Worm (Caenorhabditis elegans) whole organism, L4 larva: ENCODE measurements around the gene rbm-34.

Source experiments
- D1046.2 ChIP-seq: fragments of 200-800 bp; sonication (Bioruptor generic); IDR thresholded peaks from 2 replicates; pipeline ENCODE4 v1.3.6; 2022; ENCODE audit warnings: missing genetic modification characterization, missing compliant biosample characterization
- F10B5.3 ChIP-seq: sonication (generic microtip); optimal IDR thresholded peaks from 2 replicates; lab custom pipeline; 2016; ENCODE audit warnings: mild to moderate bottlenecking, missing genetic modification characterization, missing compliant biosample characterization
- F26F4.8 ChIP-seq: fragments of 200-800 bp; sonication (Bioruptor generic); conservative IDR thresholded peaks from 2 replicates; pipeline ENCODE4 v1.3.6; 2022; ENCODE audit warnings: missing genetic modification characterization, missing compliant biosample characterization
- T20F7.1 ChIP-seq: fragments of 200-800 bp; sonication (Bioruptor generic); optimal IDR thresholded peaks from 2 replicates; lab custom pipeline; 2018; ENCODE audit warnings: mild to moderate bottlenecking, missing genetic modification characterization, missing compliant biosample characterization
- T26A8.4 ChIP-seq: fragments of 200-800 bp; sonication (Bioruptor generic); IDR thresholded peaks from 2 replicates; pipeline ENCODE4 v1.3.6; 2022; ENCODE audit warnings: missing genetic modification characterization, missing compliant biosample characterization
- Y105C5A.15 ChIP-seq: fragments of 200-800 bp; sonication (Bioruptor generic); IDR thresholded peaks from 2 replicates; pipeline ENCODE4 v1.3.6; 2022; ENCODE audit warnings: missing genetic modification characterization, missing compliant biosample characterization
- Y5F2A.4 ChIP-seq: fragments of 200-800 bp; sonication (Bioruptor generic); optimal IDR thresholded peaks from 2 replicates; lab custom pipeline; 2018; ENCODE audit warnings: mild to moderate bottlenecking, missing genetic modification characterization, missing compliant biosample characterization
- Y75B8A.6 ChIP-seq: fragments of 200-800 bp; sonication (Bioruptor generic); IDR thresholded peaks from 2 replicates; pipeline ENCODE4 v1.3.6; 2022; ENCODE audit warnings: missing genetic modification reagents, missing genetic modification characterization, missing compliant biosample characterization
- aha-1 ChIP-seq: fragments of 150-350 bp; peaks from one replicate; lab custom pipeline; 2014; ENCODE audit warnings: missing biosample characterization, missing genetic modification characterization
- aly-2 ChIP-seq: sonication (generic microtip); optimal IDR thresholded peaks from 2 replicates; lab custom pipeline; 2018; ENCODE audit warnings: missing biosample characterization, missing genetic modification characterization
- ceh-28 ChIP-seq: fragments of 150-350 bp; optimal IDR thresholded peaks from 2 replicates; lab custom pipeline; 2014; ENCODE audit warnings: missing biosample characterization, missing genetic modification reagents, missing genetic modification characterization
- ceh-32 ChIP-seq: sonication (generic microtip); optimal IDR thresholded peaks from 2 replicates; lab custom pipeline; 2016; ENCODE audit warnings: mild to moderate bottlenecking, missing genetic modification characterization, missing compliant biosample characterization; ENCODE audit not compliant: poor library complexity
- ceh-44 ChIP-seq: fragments of 200-800 bp; sonication (Bioruptor generic); IDR thresholded peaks from 2 replicates; pipeline ENCODE4 v1.3.6; 2022; ENCODE audit warnings: missing genetic modification reagents, missing genetic modification characterization, missing compliant biosample characterization
- ceh-82 ChIP-seq: sonication (generic microtip); optimal IDR thresholded peaks from 2 replicates; lab custom pipeline; 2017; ENCODE audit warnings: missing biosample characterization, missing genetic modification characterization
- ces-1 ChIP-seq: fragments of 150-350 bp; sonication (generic microtip); optimal IDR thresholded peaks from 4 replicates; lab custom pipeline; 2014; ENCODE audit warnings: missing biosample characterization, missing genetic modification reagents, missing genetic modification characterization
- daf-16 ChIP-seq, 3 experiments: sonication (generic microtip); optimal IDR thresholded peaks; 2 replicates each; lab custom pipeline; 2016 to 2017; ENCODE audit warnings: missing genetic modification characterization in 3 of 3, missing genetic modification reagents in 3 of 3, mild to moderate bottlenecking in 2 of 3, missing compliant biosample characterization in 2 of 3, missing biosample characterization in 1 of 3, moderate library complexity in 1 of 3
- daf-19 ChIP-seq: fragments of 200-800 bp; sonication (Bioruptor generic); conservative IDR thresholded peaks from 2 replicates; pipeline ENCODE4 v1.3.6; 2022; ENCODE audit warnings: missing genetic modification characterization, missing compliant biosample characterization
- daf-8 ChIP-seq: fragments of 200-800 bp; sonication (Bioruptor generic); IDR thresholded peaks from 2 replicates; pipeline ENCODE4 v1.3.6; 2022; ENCODE audit warnings: missing genetic modification characterization, missing compliant biosample characterization
- dmd-6 ChIP-seq: fragments of 200-800 bp; sonication (Bioruptor generic); IDR thresholded peaks from 2 replicates; pipeline ENCODE4 v1.3.6; 2022; ENCODE audit warnings: missing genetic modification reagents, missing genetic modification characterization, missing compliant biosample characterization
- dmd-8 ChIP-seq: fragments of 200-800 bp; sonication (Bioruptor generic); IDR thresholded peaks from 2 replicates; pipeline ENCODE4 v1.3.6; 2022; ENCODE audit warnings: missing genetic modification characterization, missing compliant biosample characterization
- duxl-1 ChIP-seq: sonication (generic microtip); optimal IDR thresholded peaks from 2 replicates; lab custom pipeline; 2016; ENCODE audit warnings: mild to moderate bottlenecking, missing genetic modification characterization, moderate library complexity, missing compliant biosample characterization; ENCODE audit not compliant: poor library complexity
- dve-1 ChIP-seq: sonication (generic microtip); optimal IDR thresholded peaks from 2 replicates; lab custom pipeline; 2017; ENCODE audit warnings: antibody characterized with exemption, mild to moderate bottlenecking, missing genetic modification characterization, missing compliant biosample characterization; ENCODE audit not compliant: insufficient read depth
- fos-1 ChIP-seq: fragments of 150-350 bp; optimal IDR thresholded peaks from 2 replicates; lab custom pipeline; 2014; ENCODE audit warnings: missing biosample characterization, missing genetic modification characterization
- gei-8 ChIP-seq: fragments of 200-800 bp; sonication (Bioruptor generic); optimal IDR thresholded peaks from 2 replicates; lab custom pipeline; 2018; ENCODE audit warnings: mild to moderate bottlenecking, missing genetic modification characterization, missing compliant biosample characterization
- hlh-11 ChIP-seq: fragments of 200-800 bp; sonication (Bioruptor generic); optimal IDR thresholded peaks from 2 replicates; lab custom pipeline; 2018; ENCODE audit warnings: mild to moderate bottlenecking, missing genetic modification characterization, missing compliant biosample characterization
- hlh-30 ChIP-seq: sonication (generic microtip); optimal IDR thresholded peaks from 2 replicates; lab custom pipeline; 2017; ENCODE audit warnings: antibody characterized with exemption, mild to moderate bottlenecking, missing genetic modification characterization, missing compliant biosample characterization; ENCODE audit not compliant: insufficient read depth
- hmg-1.1 ChIP-seq: fragments of 200-800 bp; sonication (Bioruptor generic); IDR thresholded peaks from 2 replicates; pipeline ENCODE4 v1.3.6; 2022; ENCODE audit warnings: missing genetic modification reagents, missing genetic modification characterization, missing compliant biosample characterization
- jun-1 ChIP-seq: fragments of 150-350 bp; optimal IDR thresholded peaks from 2 replicates; lab custom pipeline; 2014; ENCODE audit warnings: missing biosample characterization, missing genetic modification reagents, missing genetic modification characterization
- lin-29 ChIP-seq: fragments of 200-800 bp; sonication (Bioruptor generic); IDR thresholded peaks from 2 replicates; pipeline ENCODE4 v1.3.6; 2022; ENCODE audit warnings: missing genetic modification reagents, missing genetic modification characterization, missing compliant biosample characterization
- lir-3 ChIP-seq: sonication (generic microtip); optimal IDR thresholded peaks from 2 replicates; lab custom pipeline; 2016; ENCODE audit warnings: mild to moderate bottlenecking, missing genetic modification characterization, missing compliant biosample characterization
- lsy-2 ChIP-seq, 2 experiments: fragments of 150-350 bp in 1 of 2; sonication (generic microtip) in 1 of 2; optimal IDR thresholded peaks; 2 replicates each; lab custom pipeline; 2014 to 2017; ENCODE audit warnings: missing biosample characterization in 2 of 2, missing genetic modification characterization in 2 of 2
- mdl-1 ChIP-seq, 2 experiments: fragments of 150-350 bp in 1 of 2; sonication (generic microtip) in 1 of 2; optimal IDR thresholded peaks; 2 replicates each; lab custom pipeline; 2014 to 2017; ENCODE audit warnings: missing biosample characterization in 2 of 2, missing genetic modification characterization in 2 of 2
- nhr-102 ChIP-seq: sonication (generic microtip); optimal IDR thresholded peaks from 2 replicates; lab custom pipeline; 2016; ENCODE audit warnings: mild to moderate bottlenecking, missing genetic modification characterization, moderate library complexity, missing compliant biosample characterization
- nhr-25 ChIP-seq: sonication (generic microtip); optimal IDR thresholded peaks from 2 replicates; lab custom pipeline; 2017; ENCODE audit warnings: missing genetic modification characterization, mild to moderate bottlenecking, missing compliant biosample characterization, antibody characterized with exemption, moderate library complexity, borderline replicate concordance; ENCODE audit not compliant: insufficient read depth
- nhr-28 ChIP-seq: fragments of 150-350 bp; optimal IDR thresholded peaks from 2 replicates; lab custom pipeline; 2014; ENCODE audit warnings: missing biosample characterization, missing genetic modification characterization
- nhr-41 ChIP-seq: fragments of 200-800 bp; sonication (Bioruptor generic); IDR thresholded peaks from 2 replicates; pipeline ENCODE4 v1.3.6; 2022; ENCODE audit warnings: missing genetic modification reagents, missing genetic modification characterization, missing compliant biosample characterization
- nhr-42 ChIP-seq: fragments of 200-800 bp; sonication (Bioruptor generic); IDR thresholded peaks from 2 replicates; pipeline ENCODE4 v1.3.6; 2022; ENCODE audit warnings: missing genetic modification characterization, missing compliant biosample characterization
- nhr-6 ChIP-seq: fragments of 150-350 bp; optimal IDR thresholded peaks from 2 replicates; lab custom pipeline; 2014; ENCODE audit warnings: missing biosample characterization, missing genetic modification characterization
- pha-4 ChIP-seq, 2 experiments: fragments of 150-350 bp in 1 of 2; fragments of 200-800 bp in 1 of 2; sonication (Bioruptor generic) in 1 of 2; IDR thresholded peaks in 1 of 2; optimal IDR thresholded peaks in 1 of 2; 2 replicates each; pipeline versions ENCODE4 v1.3.6 to Lab custom; 2014 to 2022; ENCODE audit warnings: missing genetic modification characterization in 2 of 2, missing genetic modification reagents in 2 of 2, missing biosample characterization in 1 of 2, missing compliant biosample characterization in 1 of 2
- php-3 ChIP-seq: fragments of 200-800 bp; sonication (Bioruptor generic); IDR thresholded peaks from 2 replicates; pipeline ENCODE4 v1.3.6; 2022; ENCODE audit warnings: missing genetic modification reagents, missing genetic modification characterization, missing compliant biosample characterization
- rbr-2 ChIP-seq: sonication (generic microtip); optimal IDR thresholded peaks from 2 replicates; lab custom pipeline; 2016; ENCODE audit warnings: missing genotype, missing genetic modification characterization, missing compliant biosample characterization
- saeg-2 ChIP-seq: fragments of 200-800 bp; sonication (Bioruptor generic); IDR thresholded peaks from 2 replicates; pipeline ENCODE4 v1.3.6; 2022; ENCODE audit warnings: missing genetic modification reagents, missing genetic modification characterization, missing compliant biosample characterization
- skn-1 ChIP-seq: fragments of 150-350 bp; optimal IDR thresholded peaks from 2 replicates; lab custom pipeline; 2014; ENCODE audit warnings: missing biosample characterization, missing genetic modification characterization
- snpc-1.2 ChIP-seq: fragments of 200-800 bp; sonication (Bioruptor generic); IDR thresholded peaks from 2 replicates; pipeline ENCODE4 v1.3.6; 2022; ENCODE audit warnings: missing genetic modification reagents, missing genetic modification characterization, missing compliant biosample characterization
- snpc-4 ChIP-seq: fragments of 150-350 bp; optimal IDR thresholded peaks from 2 replicates; lab custom pipeline; 2014; ENCODE audit warnings: missing biosample characterization, missing genetic modification characterization
- spr-3 ChIP-seq: fragments of 200-800 bp; sonication (Bioruptor generic); optimal IDR thresholded peaks from 2 replicates; lab custom pipeline; 2018; ENCODE audit warnings: mild to moderate bottlenecking, missing genetic modification characterization, missing compliant biosample characterization
- unc-62 ChIP-seq, 3 experiments: fragments of 150-350 bp in 1 of 3; sonication (generic microtip); optimal IDR thresholded peaks in 2 of 3; peaks in 1 of 3; 1 replicate in 1 of 3; 2 replicates in 2 of 3; lab custom pipeline; 2014 to 2017; ENCODE audit warnings: missing biosample characterization in 3 of 3, missing genetic modification characterization in 3 of 3, missing genetic modification reagents in 3 of 3, missing genotype in 1 of 3
- vab-7 ChIP-seq: fragments of 200-800 bp; sonication (Bioruptor generic); IDR thresholded peaks from 2 replicates; pipeline ENCODE4 v1.3.6; 2022; ENCODE audit warnings: missing genetic modification reagents, missing genetic modification characterization, missing compliant biosample characterization
- zfp-2 ChIP-seq: sonication (generic microtip); optimal IDR thresholded peaks from 2 replicates; lab custom pipeline; 2016; ENCODE audit warnings: mild to moderate bottlenecking, missing genetic modification characterization, missing compliant biosample characterization
- ztf-11 ChIP-seq: fragments of 150-350 bp; optimal IDR thresholded peaks from 2 replicates; lab custom pipeline; 2014; ENCODE audit warnings: missing biosample characterization, missing genetic modification characterization

Gene rbm-34

DNA sequence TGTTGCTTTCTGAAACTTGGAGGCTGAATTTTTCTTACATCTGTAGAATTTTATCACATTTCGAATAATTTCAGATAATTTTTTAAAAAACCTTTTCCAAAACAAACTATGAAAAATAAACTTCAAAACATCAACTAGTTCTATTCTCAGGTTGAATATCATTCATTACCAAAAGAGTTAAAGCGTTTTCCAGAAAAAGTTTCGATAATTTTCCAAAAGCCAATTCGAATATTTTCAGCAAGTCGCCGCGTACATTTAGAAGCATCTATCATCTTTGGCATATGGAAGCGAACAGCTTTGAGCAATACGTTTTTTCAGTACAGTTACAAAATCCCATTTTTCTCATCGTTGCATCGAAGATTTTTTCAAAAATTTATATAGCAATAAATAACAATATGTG, 48.3 kb upstream of the rbm-34 start (continued):
- TF ChIP-seq Y75B8A.6 (GFP tag; lab: Robert Waterston, UW) (no peak), saeg-2 (GFP tag; lab: Robert Waterston, UW) (no peak), duxl-1 (tag; lab: Kevin White, UChicago) (peak; percentile 4), skn-1 (tag; lab: Kevin White, UChicago) (no peak), dve-1 (tag; lab: Kevin White, UChicago) (peak; percentile 26), ceh-28 (tag; lab: Kevin White, UChicago) (no peak), snpc-1.2 (GFP tag; lab: Robert Waterston, UW) (no peak), ztf-11 (no peak), Y105C5A.15 (GFP tag; lab: Robert Waterston, UW) (0 out of 2 replicates have a peak, but pooled peaks have one; percentile 38), rbr-2 (tag; lab: Kevin White, UChicago) (peak; percentile 6), T26A8.4 (GFP tag; lab: Robert Waterston, UW) (no peak), nhr-42 (no peak), aha-1 (tag; lab: Kevin White, UChicago) (no peak), nhr-6 (tag; lab: Kevin White, UChicago) (no peak), lin-29 (no peak), pha-4 (GFP tag; IDR thresholded peaks at IDR 0.05; lab: Robert Waterston, UW) (no peak), pha-4 (tag; optimal IDR thresholded peaks at IDR 0.05; lab: Kevin White, UChicago) (no peak), D1046.2 (GFP tag; lab: Robert Waterston, UW) (no peak), F10B5.3 (tag; lab: Kevin White, UChicago) (no peak), daf-16 (GFP tag; optimal IDR thresholded peaks at IDR 0.05; lab: Kevin White, UChicago) (no peak), daf-16 (tag; optimal IDR thresholded peaks at IDR 0.05; lab: Kevin White, UChicago) (peak; percentile 43), daf-8 (GFP tag; lab: Robert Waterston, UW) (no peak), ceh-82 (tag; lab: Kevin White, UChicago) (no peak), php-3 (no peak), unc-62 (GFP tag; optimal IDR thresholded peaks at IDR 0.05 in 1 of 2; lab: Kevin White, UChicago) (no peak), unc-62 (tag; optimal IDR thresholded peaks at IDR 0.05; lab: Kevin White, UChicago) (no peak), hlh-11 (tag; lab: Kevin White, UChicago) (no peak), nhr-41 (GFP tag; lab: Robert Waterston, UW) (no peak), hmg-1.1 (no peak), F26F4.8 (no peak), ces-1 (GFP tag; lab: Kevin White, UChicago) (no peak), gei-8 (GFP tag; lab: Kevin White, UChicago) (no peak), aly-2 (tag; lab: Kevin White, UChicago) (no peak), nhr-102 (tag; lab: Kevin White, UChicago) (peak; percentile 38), hlh-30 (tag; lab: Kevin White, UChicago) (peak; percentile 5), spr-3 (no peak), zfp-2 (tag; lab: Kevin White, UChicago) (no peak), ceh-44 (GFP tag; lab: Robert Waterston, UW) (no peak), dmd-6 (GFP tag; lab: Robert Waterston, UW) (no peak), ceh-32 (tag; lab: Kevin White, UChicago) (no peak), dmd-8 (GFP tag; lab: Robert Waterston, UW) (no peak), daf-19 (no peak), vab-7 (GFP tag; lab: Robert Waterston, UW) (no peak), mdl-1 (tag; optimal IDR thresholded peaks at IDR 0.05; lab: Kevin White, UChicago) (no peak), T20F7.1 (GFP tag; lab: Kevin White, UChicago) (peak; percentile 0), lir-3 (tag; lab: Kevin White, UChicago) (no peak), nhr-25 (no peak), jun-1 (tag; lab: Kevin White, UChicago) (no peak), nhr-28 (no peak), Y5F2A.4 (GFP tag; lab: Kevin White, UChicago) (no peak), snpc-4 (tag; lab: Kevin White, UChicago) (no peak), lsy-2 (tag; optimal IDR thresholded peaks at IDR 0.05; lab: Kevin White, UChicago) (peak in 1 of 2 experiments; percentile 76), fos-1 (tag; lab: Kevin White, UChicago) (no peak)
